Worm (Caenorhabditis elegans) whole organism, late embryonic: ENCODE data around the gene cyp-35B3.

Experiments
- C08G9.2 ChIP-seq: sonication (generic microtip); optimal IDR thresholded peaks from 2 replicates; lab custom pipeline; 2016; ENCODE audit warnings: mild to moderate bottlenecking, missing genetic modification characterization, moderate library complexity, missing compliant biosample characterization
- F13H6.1 ChIP-seq: sonication (generic microtip); optimal IDR thresholded peaks from 2 replicates; lab custom pipeline; 2016; ENCODE audit warnings: missing genetic modification characterization, missing compliant biosample characterization
- K02D7.2 ChIP-seq: sonication (generic microtip); optimal IDR thresholded peaks from 2 replicates; lab custom pipeline; 2017; ENCODE audit warnings: mild to moderate bottlenecking, missing genetic modification characterization, missing compliant biosample characterization
- Y22D7AL.16 ChIP-seq: sonication (generic microtip); optimal IDR thresholded peaks from 2 replicates; lab custom pipeline; 2016; ENCODE audit warnings: missing genetic modification characterization, missing compliant biosample characterization
- ama-1 ChIP-seq: fragments of 150-350 bp; optimal IDR thresholded peaks from 2 replicates; lab custom pipeline; 2014
- ceh-2 ChIP-seq: sonication (generic microtip); optimal IDR thresholded peaks from 2 replicates; lab custom pipeline; 2016; ENCODE audit warnings: missing genotype, missing genetic modification characterization, missing compliant biosample characterization
- ceh-31 ChIP-seq: sonication (generic microtip); optimal IDR thresholded peaks from 2 replicates; lab custom pipeline; 2016; ENCODE audit warnings: missing genetic modification characterization, missing compliant biosample characterization
- ceh-45 ChIP-seq: fragments of 200-800 bp; sonication (Bioruptor generic); IDR thresholded peaks from 2 replicates; pipeline ENCODE4 v1.3.6; 2022; ENCODE audit warnings: missing genetic modification reagents, missing genetic modification characterization, missing compliant biosample characterization
- ceh-6 ChIP-seq: fragments of 200-800 bp; sonication (Bioruptor generic); optimal IDR thresholded peaks from 2 replicates; lab custom pipeline; 2018; ENCODE audit warnings: mild to moderate bottlenecking, missing genetic modification characterization, missing compliant biosample characterization
- ceh-9 ChIP-seq: sonication (generic microtip); optimal IDR thresholded peaks from 2 replicates; lab custom pipeline; 2016; ENCODE audit warnings: mild to moderate bottlenecking, missing genetic modification characterization, inconsistent platforms, missing compliant biosample characterization
- dve-1 ChIP-seq: sonication (generic microtip); optimal IDR thresholded peaks from 2 replicates; lab custom pipeline; 2017; ENCODE audit warnings: antibody characterized with exemption, mild to moderate bottlenecking, missing genetic modification characterization, missing compliant biosample characterization
- elt-4 ChIP-seq: sonication (generic microtip); optimal IDR thresholded peaks from 2 replicates; lab custom pipeline; 2016; ENCODE audit warnings: missing genetic modification characterization, missing compliant biosample characterization
- ets-4 ChIP-seq: sonication (generic microtip); optimal IDR thresholded peaks from 2 replicates; lab custom pipeline; 2016; ENCODE audit warnings: missing genetic modification characterization, missing compliant biosample characterization
- fax-1 ChIP-seq: sonication (generic microtip); optimal IDR thresholded peaks from 2 replicates; lab custom pipeline; 2016; ENCODE audit warnings: missing genotype, missing genetic modification characterization, missing compliant biosample characterization
- hlh-13 ChIP-seq: fragments of 200-800 bp; sonication (Bioruptor generic); optimal IDR thresholded peaks from 2 replicates; lab custom pipeline; 2018; ENCODE audit warnings: mild to moderate bottlenecking, missing genetic modification characterization, missing compliant biosample characterization
- hlh-15 ChIP-seq: sonication (generic microtip); optimal IDR thresholded peaks from 2 replicates; lab custom pipeline; 2016; ENCODE audit warnings: missing genetic modification characterization, missing compliant biosample characterization
- hlh-8 ChIP-seq: sonication (generic microtip); optimal IDR thresholded peaks from 2 replicates; lab custom pipeline; 2016; ENCODE audit warnings: missing genotype, missing genetic modification characterization, missing compliant biosample characterization
- lim-6 ChIP-seq: sonication (generic microtip); optimal IDR thresholded peaks from 2 replicates; lab custom pipeline; 2016; ENCODE audit warnings: missing genetic modification characterization, missing compliant biosample characterization
- mec-3 ChIP-seq: sonication (generic microtip); optimal IDR thresholded peaks from 2 replicates; lab custom pipeline; 2016; ENCODE audit warnings: borderline replicate concordance, missing genetic modification characterization, missing compliant biosample characterization
- nhr-11 ChIP-seq: fragments of 150-350 bp; optimal IDR thresholded peaks from 2 replicates; lab custom pipeline; 2014; ENCODE audit warnings: missing biosample characterization, missing genetic modification characterization
- npax-4 ChIP-seq: sonication (generic microtip); optimal IDR thresholded peaks from 2 replicates; lab custom pipeline; 2016; ENCODE audit warnings: missing genetic modification characterization, missing compliant biosample characterization
- odd-2 ChIP-seq: sonication (generic microtip); optimal IDR thresholded peaks from 2 replicates; lab custom pipeline; 2017; ENCODE audit warnings: antibody characterized with exemption, mild to moderate bottlenecking, missing genetic modification characterization, missing compliant biosample characterization
- pax-1 ChIP-seq: fragments of 150-350 bp; optimal IDR thresholded peaks from 2 replicates; lab custom pipeline; 2014; ENCODE audit warnings: missing biosample characterization, missing genetic modification characterization
- pha-2 ChIP-seq: sonication (generic microtip); optimal IDR thresholded peaks from 2 replicates; lab custom pipeline; 2017; ENCODE audit warnings: mild to moderate bottlenecking, missing genetic modification characterization, missing compliant biosample characterization
- pha-4 ChIP-seq: fragments of 150-350 bp; optimal IDR thresholded peaks from 2 replicates; lab custom pipeline; 2018; ENCODE audit warnings: missing biosample characterization, missing genetic modification reagents, missing genetic modification characterization
- pqm-1 ChIP-seq: sonication (generic microtip); optimal IDR thresholded peaks from 2 replicates; lab custom pipeline; 2016; ENCODE audit warnings: missing genetic modification characterization, missing compliant biosample characterization
- ref-2 ChIP-seq: sonication (generic microtip); optimal IDR thresholded peaks from 2 replicates; lab custom pipeline; 2016; ENCODE audit warnings: missing genetic modification characterization, missing compliant biosample characterization
- rnt-1 ChIP-seq: sonication (generic microtip); optimal IDR thresholded peaks from 2 replicates; lab custom pipeline; 2016; ENCODE audit warnings: missing genetic modification characterization, missing compliant biosample characterization
- sdc-2 ChIP-seq: sonication (generic microtip); optimal IDR thresholded peaks from 2 replicates; lab custom pipeline; 2016; ENCODE audit warnings: missing genotype, missing genetic modification characterization, missing compliant biosample characterization
- sox-2 ChIP-seq: fragments of 200-800 bp; sonication (Bioruptor generic); IDR thresholded peaks from 2 replicates; pipeline ENCODE4 v1.3.6; 2022; ENCODE audit warnings: missing genetic modification reagents, missing genetic modification characterization, missing compliant biosample characterization
- syd-9 ChIP-seq: sonication (generic microtip); optimal IDR thresholded peaks from 2 replicates; lab custom pipeline; 2016; ENCODE audit warnings: mild to moderate bottlenecking, missing genetic modification characterization, moderate library complexity, missing compliant biosample characterization
- tbx-2 ChIP-seq: sonication (generic microtip); optimal IDR thresholded peaks from 2 replicates; lab custom pipeline; 2016; ENCODE audit warnings: missing genetic modification characterization, missing compliant biosample characterization
- tbx-7 ChIP-seq: sonication (generic microtip); optimal IDR thresholded peaks from 2 replicates; lab custom pipeline; 2016; ENCODE audit warnings: missing genotype, missing genetic modification characterization, missing compliant biosample characterization
- unc-42 ChIP-seq: sonication (generic microtip); optimal IDR thresholded peaks from 2 replicates; lab custom pipeline; 2016; ENCODE audit warnings: missing genotype, missing genetic modification characterization, missing compliant biosample characterization
- ztf-16 ChIP-seq: sonication (generic microtip); optimal IDR thresholded peaks from 2 replicates; lab custom pipeline; 2017; ENCODE audit warnings: missing genetic modification characterization, missing compliant biosample characterization

Gene cyp-35B3

ce11 chrV:3903424-3903823, 41.7 kb upstream of the cyp-35B3 start:
- TF ChIP-seq ets-4 (tag; lab: Kevin White, UChicago) (no peak), nhr-11 (tag; lab: Kevin White, UChicago) (no peak), hlh-15 (no peak), ceh-2 (tag; lab: Kevin White, UChicago) (no peak), ceh-31 (tag; lab: Kevin White, UChicago) (no peak), sox-2 (GFP tag; lab: Robert Waterston, UW) (no peak), Y22D7AL.16 (no peak), ceh-9 (tag; lab: Kevin White, UChicago) (no peak)

- TF ChIP-seq syd-9 (no peak), ref-2 (tag; lab: Kevin White, UChicago) (no peak), hlh-13 (no peak), tbx-2 (tag; lab: Kevin White, UChicago) (no peak), dve-1 (tag; lab: Kevin White, UChicago) (no peak), sox-2 (GFP tag; lab: Robert Waterston, UW) (no peak), ceh-6 (GFP tag; lab: Kevin White, UChicago) (no peak), K02D7.2 (tag; lab: Kevin White, UChicago) (no peak), ceh-2 (tag; lab: Kevin White, UChicago) (no peak), pha-4 (tag; lab: Kevin White, UChicago) (no peak), ceh-31 (tag; lab: Kevin White, UChicago) (no peak), sdc-2 (tag; lab: Kevin White, UChicago) (no peak), pax-1 (no peak), fax-1 (tag; lab: Kevin White, UChicago) (no peak)
These were observed 39.3 kb upstream of the cyp-35B3 start, which contains the start of gene nhr-156 for ce11 chrV:3905841-3906240. nhr-156 (plus strand) TSS chrV:3906106.

- TF ChIP-seq sox-2 (GFP tag; lab: Robert Waterston, UW) (no peak), tbx-7 (no peak), hlh-8 (no peak), C08G9.2 (tag; lab: Kevin White, UChicago) (no peak), rnt-1 (no peak), ceh-45 (no peak), unc-42 (no peak), ama-1 (lab: Kevin White, UChicago) (no peak), mec-3 (tag; lab: Kevin White, UChicago) (no peak), F13H6.1 (tag; lab: Kevin White, UChicago) (no peak), ztf-16 (tag; lab: Kevin White, UChicago) (no peak), pqm-1 (tag; lab: Kevin White, UChicago) (no peak), elt-4 (tag; lab: Kevin White, UChicago) (no peak), Y22D7AL.16 (no peak), ceh-2 (tag; lab: Kevin White, UChicago) (no peak), pha-2 (tag; lab: Kevin White, UChicago) (no peak)
These were observed 32.7 kb upstream of the cyp-35B3 start, which contains the start of gene srx-68 for ce11 chrV:3912472-3912871. srx-68 (plus strand) TSS chrV:3912772.

ce11 chrV:3913131-3913530, 32.0 kb upstream of the cyp-35B3 start:
- TF ChIP-seq ceh-45 (no peak), ceh-2 (tag; lab: Kevin White, UChicago) (no peak), odd-2 (tag; lab: Kevin White, UChicago) (no peak), npax-4 (tag; lab: Kevin White, UChicago) (no peak)

ce11 chrV:3916480-3916879, 28.7 kb upstream of the cyp-35B3 start, which contains the start of gene srx-67:
srx-67 (plus strand) TSS chrV:3916780.
- TF ChIP-seq lim-6 (tag; lab: Kevin White, UChicago): no peak
- TF ChIP-seq ceh-45: no peak
